Worm (Caenorhabditis elegans): ENCODE measurements around the gene srbc-9.

ce11 chrV:7520077-7520476 is 29.8 kb upstream of the srbc-9 start, which contains the start of gene srb-19:
- no peak for TF ChIP-seq tab-1 (GFP tag; IDR thresholded peaks at IDR 0.05)
- TF ChIP-seq ref-1 (GFP tag; conservative IDR thresholded peaks at IDR 0.05), result no peak
- TF ChIP-seq ztf-29 (GFP tag; IDR thresholded peaks at IDR 0.05), result no peak
- TF ChIP-seq T22C8.4 (GFP tag; IDR thresholded peaks at IDR 0.05), result no peak
- TF ChIP-seq med-1 (GFP tag; optimal IDR thresholded peaks at IDR 0.05; ENCODE audit: insufficient read depth), result no peak
- no peak for TF ChIP-seq cog-1 (tag; optimal IDR thresholded peaks at IDR 0.05)
- no peak for TF ChIP-seq flt-1 (GFP tag; IDR thresholded peaks at IDR 0.05)
- TF ChIP-seq klf-2 (GFP tag; conservative IDR thresholded peaks at IDR 0.05), result no peak
- no peak for TF ChIP-seq ztf-23 (GFP tag; IDR thresholded peaks at IDR 0.05)

All from whole organism, midembryonic.